Worm (Caenorhabditis elegans) whole organism, L3 larva: ENCODE measurements around the gene F14D2.11.

ENCODE experiments used
- R02D3.7 ChIP-seq: fragments of 150-350 bp; optimal IDR thresholded peaks from 2 replicates; lab custom pipeline; 2014; ENCODE audit warnings: missing biosample characterization, missing genetic modification characterization
- ama-1 ChIP-seq: fragments of 150-350 bp; optimal IDR thresholded peaks from 2 replicates; lab custom pipeline; 2018
- ceh-16 ChIP-seq: sonication (generic microtip); optimal IDR thresholded peaks from 2 replicates; lab custom pipeline; 2017; ENCODE audit warnings: missing biosample characterization, missing genetic modification characterization
- ceh-28 ChIP-seq: fragments of 150-350 bp; optimal IDR thresholded peaks from 2 replicates; lab custom pipeline; 2014; ENCODE audit warnings: missing biosample characterization, missing genetic modification reagents, missing genetic modification characterization
- ceh-9 ChIP-seq: sonication (generic microtip); optimal IDR thresholded peaks from 2 replicates; lab custom pipeline; 2018; ENCODE audit warnings: missing biosample characterization, missing genetic modification characterization
- egl-27 ChIP-seq: sonication (generic microtip); optimal IDR thresholded peaks from 4 replicates; lab custom pipeline; 2017; ENCODE audit warnings: missing biosample characterization, missing genetic modification reagents, missing genetic modification characterization
- egl-5 ChIP-seq: fragments of 150-350 bp; optimal IDR thresholded peaks from 2 replicates; lab custom pipeline; 2017; ENCODE audit warnings: missing biosample characterization, missing genetic modification reagents, missing genetic modification characterization, inconsistent platforms
- elt-1 ChIP-seq: fragments of 150-350 bp; optimal IDR thresholded peaks from 2 replicates; lab custom pipeline; 2014; ENCODE audit warnings: missing biosample characterization, missing genetic modification characterization
- fkh-10 ChIP-seq: sonication (generic microtip); optimal IDR thresholded peaks from 2 replicates; lab custom pipeline; 2017; ENCODE audit warnings: missing biosample characterization, missing genetic modification reagents, missing genetic modification characterization
- fkh-2 ChIP-seq: fragments of 150-350 bp; optimal IDR thresholded peaks from 2 replicates; lab custom pipeline; 2014; ENCODE audit warnings: missing biosample characterization, missing genetic modification reagents, missing genetic modification characterization
- fos-1 ChIP-seq: fragments of 150-350 bp; optimal IDR thresholded peaks from 2 replicates; lab custom pipeline; 2014; ENCODE audit warnings: missing biosample characterization, missing genetic modification characterization
- jun-1 ChIP-seq: fragments of 150-350 bp; optimal IDR thresholded peaks from 2 replicates; lab custom pipeline; 2014; ENCODE audit warnings: missing biosample characterization, missing genetic modification reagents, missing genetic modification characterization
- lin-15B ChIP-seq: fragments of 150-350 bp; optimal IDR thresholded peaks from 2 replicates; lab custom pipeline; 2014; ENCODE audit warnings: missing biosample characterization, missing genetic modification characterization
- lsy-12 ChIP-seq: sonication (generic microtip); optimal IDR thresholded peaks from 2 replicates; lab custom pipeline; 2016; ENCODE audit warnings: mild to moderate bottlenecking, missing genetic modification characterization, missing compliant biosample characterization
- mdl-1 ChIP-seq: fragments of 150-350 bp; optimal IDR thresholded peaks from 2 replicates; lab custom pipeline; 2014; ENCODE audit warnings: missing biosample characterization, missing genetic modification characterization
- mml-1 ChIP-seq: fragments of 150-350 bp; sonication (generic microtip); optimal IDR thresholded peaks from 3 replicates; lab custom pipeline; 2014; ENCODE audit warnings: missing biosample characterization, missing genetic modification characterization
- nfya-1 ChIP-seq: sonication (generic microtip); optimal IDR thresholded peaks from 2 replicates; lab custom pipeline; 2017; ENCODE audit warnings: missing genetic modification characterization, mild to moderate bottlenecking, missing compliant biosample characterization, antibody characterized with exemption, moderate library complexity; ENCODE audit not compliant: insufficient read depth
- nhr-11 ChIP-seq: fragments of 150-350 bp; optimal IDR thresholded peaks from 2 replicates; lab custom pipeline; 2014; ENCODE audit warnings: missing biosample characterization, missing genetic modification characterization
- nhr-12 ChIP-seq: fragments of 150-350 bp; optimal IDR thresholded peaks from 2 replicates; lab custom pipeline; 2014; ENCODE audit warnings: missing biosample characterization, missing genetic modification characterization
- nhr-23 ChIP-seq: fragments of 150-350 bp; optimal IDR thresholded peaks from 2 replicates; lab custom pipeline; 2014; ENCODE audit warnings: missing biosample characterization, missing genetic modification reagents, missing genetic modification characterization
- nhr-237 ChIP-seq: fragments of 150-350 bp; optimal IDR thresholded peaks from 2 replicates; lab custom pipeline; 2014; ENCODE audit warnings: missing biosample characterization, missing genetic modification characterization
- nhr-25 ChIP-seq: sonication (generic microtip); optimal IDR thresholded peaks from 2 replicates; lab custom pipeline; 2017; ENCODE audit warnings: missing biosample characterization, missing genetic modification characterization
- nhr-43 ChIP-seq: sonication (generic microtip); optimal IDR thresholded peaks from 2 replicates; lab custom pipeline; 2016; ENCODE audit warnings: mild to moderate bottlenecking, missing genetic modification characterization, missing compliant biosample characterization; ENCODE audit not compliant: poor library complexity, severe bottlenecking
- nhr-67 ChIP-seq: fragments of 150-350 bp; optimal IDR thresholded peaks from 2 replicates; lab custom pipeline; 2014; ENCODE audit warnings: missing biosample characterization, missing genetic modification characterization
- nhr-76 ChIP-seq: fragments of 150-350 bp; sonication (generic microtip); optimal IDR thresholded peaks from 5 replicates; lab custom pipeline; 2014; ENCODE audit warnings: missing biosample characterization, missing genetic modification characterization
- nhr-77 ChIP-seq: fragments of 150-350 bp; optimal IDR thresholded peaks from 2 replicates; lab custom pipeline; 2014; ENCODE audit warnings: missing biosample characterization, missing genetic modification characterization
- pha-4 ChIP-seq: fragments of 150-350 bp; optimal IDR thresholded peaks from 2 replicates; lab custom pipeline; 2014; ENCODE audit warnings: missing biosample characterization, missing genetic modification reagents, missing genetic modification characterization
- pqm-1 ChIP-seq: fragments of 150-350 bp; optimal IDR thresholded peaks from 2 replicates; lab custom pipeline; 2017; ENCODE audit warnings: missing biosample characterization, missing genetic modification characterization, inconsistent platforms
- sea-2 ChIP-seq: fragments of 150-350 bp; sonication (generic microtip); optimal IDR thresholded peaks from 4 replicates; lab custom pipeline; 2014; ENCODE audit warnings: missing biosample characterization, missing genetic modification reagents, missing genetic modification characterization
- skn-1 ChIP-seq: fragments of 150-350 bp; optimal IDR thresholded peaks from 2 replicates; lab custom pipeline; 2014; ENCODE audit warnings: missing biosample characterization, missing genetic modification characterization
- snpc-4 ChIP-seq: fragments of 150-350 bp; optimal IDR thresholded peaks from 2 replicates; lab custom pipeline; 2014; ENCODE audit warnings: missing biosample characterization, missing genetic modification characterization
- unc-39 ChIP-seq: sonication (generic microtip); optimal IDR thresholded peaks from 4 replicates; lab custom pipeline; 2017; ENCODE audit warnings: missing biosample characterization, missing genetic modification characterization
- unc-62 ChIP-seq: fragments of 150-350 bp; sonication (generic microtip); optimal IDR thresholded peaks from 4 replicates; lab custom pipeline; 2014; ENCODE audit warnings: missing biosample characterization, missing genetic modification reagents, missing genetic modification characterization
- zag-1 ChIP-seq: fragments of 150-350 bp; optimal IDR thresholded peaks from 2 replicates; lab custom pipeline; 2014; ENCODE audit warnings: missing biosample characterization, missing genetic modification characterization
- ztf-11 ChIP-seq: fragments of 150-350 bp; optimal IDR thresholded peaks from 2 replicates; lab custom pipeline; 2014; ENCODE audit warnings: missing biosample characterization, missing genetic modification characterization
- ztf-4 ChIP-seq: fragments of 150-350 bp; optimal IDR thresholded peaks from 2 replicates; lab custom pipeline; 2014; ENCODE audit warnings: missing biosample characterization, missing genetic modification characterization

The F14D2.11 gene

DNA sequence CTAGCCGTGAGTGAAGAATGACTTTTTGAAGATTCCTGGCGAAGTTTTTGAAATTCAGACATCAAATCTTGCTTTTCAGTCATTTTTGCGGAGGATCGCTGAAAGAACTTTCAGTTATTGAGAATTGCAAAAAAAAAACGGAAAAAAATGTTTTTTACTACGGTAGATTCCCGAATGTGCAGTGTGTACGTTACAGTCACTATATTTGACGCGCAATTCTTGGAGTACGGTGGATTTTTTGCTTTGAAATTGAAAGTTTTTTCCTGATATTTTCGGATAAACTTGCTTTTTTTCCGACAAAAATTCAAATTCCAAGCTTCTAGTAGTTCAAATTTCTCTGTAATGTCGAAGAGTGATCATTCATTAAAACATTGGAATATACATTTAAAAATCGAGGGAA, at the start of gene F14D2.11:
Gene F14D2.11 (minus strand): TSS at position 101 of the 400 bp plus-strand sequence.
- no peak for TF ChIP-seq mml-1 (tag; lab: Kevin White, UChicago)
- TF ChIP-seq pqm-1 (tag; lab: Kevin White, UChicago) = no peak
- no peak for TF ChIP-seq nhr-237 (tag; lab: Kevin White, UChicago)
- no peak for TF ChIP-seq unc-62
- TF ChIP-seq ceh-9 (tag; lab: Kevin White, UChicago) = no peak
- TF ChIP-seq nhr-25 (tag; lab: Kevin White, UChicago) = no peak
- TF ChIP-seq nhr-23 (tag; lab: Kevin White, UChicago) = no peak
- no peak for TF ChIP-seq jun-1 (tag; lab: Kevin White, UChicago)
- TF ChIP-seq R02D3.7 (tag; lab: Kevin White, UChicago) = no peak
- TF ChIP-seq nhr-43 (tag; lab: Kevin White, UChicago) = no peak
- no peak for TF ChIP-seq nhr-76
- no peak for TF ChIP-seq fos-1 (tag; lab: Kevin White, UChicago)
- TF ChIP-seq zag-1 (tag; lab: Kevin White, UChicago) = no peak

DNA sequence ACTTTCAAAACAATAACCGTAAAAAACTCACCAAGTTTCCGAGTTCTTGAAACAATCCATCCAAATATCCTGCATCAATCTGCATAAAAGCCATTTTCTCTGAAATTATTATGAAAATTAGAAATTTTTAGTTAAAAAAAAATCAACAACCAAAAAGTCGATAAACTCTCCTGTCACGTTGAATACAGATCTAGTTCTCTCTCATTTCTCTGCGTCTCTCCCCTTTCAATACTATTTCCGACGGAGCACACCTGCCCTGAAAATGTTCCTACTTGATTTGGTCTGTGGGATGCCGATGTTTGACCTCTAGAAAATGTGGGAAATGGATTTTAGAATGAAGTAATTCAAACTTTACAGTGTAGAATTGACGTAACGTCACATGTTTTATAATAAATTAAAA, 45.6 kb upstream of the F14D2.11 start, which contains the start of gene T06D4.6:
Gene T06D4.6 (minus strand): TSS at position 101 of the 400 bp plus-strand sequence.
- TF ChIP-seq egl-27 (tag; lab: Kevin White, UChicago) (no peak), lsy-12 (no peak), nhr-43 (tag; lab: Kevin White, UChicago) (no peak), nhr-11 (no peak), nhr-77 (tag; lab: Kevin White, UChicago) (no peak), nhr-76 (no peak), ztf-11 (no peak), ceh-28 (tag; lab: Kevin White, UChicago) (no peak), mml-1 (tag; lab: Kevin White, UChicago) (no peak), ceh-16 (tag; lab: Kevin White, UChicago) (no peak), nhr-23 (tag; lab: Kevin White, UChicago) (no peak), zag-1 (tag; lab: Kevin White, UChicago) (no peak), mdl-1 (no peak), nhr-237 (tag; lab: Kevin White, UChicago) (no peak), fkh-2 (tag; lab: Kevin White, UChicago) (no peak)

DNA sequence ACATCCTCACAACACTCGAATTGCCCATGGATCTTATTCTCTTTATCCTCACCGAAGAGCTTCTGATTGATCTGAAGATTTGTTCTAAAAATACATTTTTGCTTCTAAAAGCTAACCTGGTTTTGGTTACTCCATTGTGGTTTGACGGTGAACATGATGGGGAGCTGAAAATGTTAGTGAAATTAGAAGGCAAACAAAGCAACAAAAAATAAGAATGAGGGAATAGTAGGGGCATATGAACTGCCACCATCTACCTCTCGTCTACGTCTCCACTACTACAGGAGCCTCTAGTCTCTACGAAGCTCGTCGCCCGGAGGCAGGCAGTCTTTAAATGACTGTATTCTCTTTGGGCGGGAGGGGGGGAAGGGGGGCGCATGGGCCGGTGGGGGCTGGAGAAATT, 43.8 kb upstream of the F14D2.11 start, which contains the start of gene T06D4.2:
Gene T06D4.2 (minus strand): TSS at position 170 of the 400 bp plus-strand sequence.
- TF ChIP-seq nhr-43 (tag; lab: Kevin White, UChicago) (no peak), ama-1 (lab: Kevin White, UChicago) (no peak), lsy-12 (no peak), nhr-76 (no peak), snpc-4 (tag; lab: Kevin White, UChicago) (no peak), egl-5 (tag; lab: Kevin White, UChicago) (no peak), nfya-1 (tag; lab: Kevin White, UChicago) (no peak), unc-62 (no peak), ceh-16 (tag; lab: Kevin White, UChicago) (no peak), ztf-4 (tag; lab: Kevin White, UChicago) (no peak), mml-1 (tag; lab: Kevin White, UChicago) (no peak), elt-1 (tag; lab: Kevin White, UChicago) (no peak), sea-2 (no peak), unc-39 (tag; lab: Kevin White, UChicago) (no peak)

DNA sequence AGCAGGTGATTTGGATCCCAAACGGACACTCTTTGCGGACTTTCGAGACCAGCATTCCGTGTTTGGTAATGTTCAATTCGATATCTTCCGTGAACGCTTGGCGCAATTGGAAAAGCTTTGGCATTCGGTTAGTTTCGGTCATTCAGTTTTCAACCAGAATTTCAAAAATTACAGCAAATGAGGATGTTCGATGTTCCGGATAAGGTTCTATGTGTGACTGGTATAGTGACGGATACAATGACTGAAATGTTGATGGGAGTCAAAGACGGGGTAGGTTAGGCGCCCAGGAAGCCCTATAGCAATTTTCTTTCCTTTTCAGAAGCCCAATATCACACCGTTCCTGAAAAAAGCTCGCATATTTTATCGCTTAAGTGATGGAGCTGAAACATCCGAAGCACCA, 41.2 kb upstream of the F14D2.11 start:
- TF ChIP-seq mdl-1 (no peak), nhr-237 (tag; lab: Kevin White, UChicago) (no peak), elt-1 (tag; lab: Kevin White, UChicago) (no peak), skn-1 (tag; lab: Kevin White, UChicago) (no peak), nhr-25 (tag; lab: Kevin White, UChicago) (no peak), lsy-12 (no peak), nhr-43 (tag; lab: Kevin White, UChicago) (no peak)
- TF ChIP-seq, all 47 proteins: peak for 0

DNA sequence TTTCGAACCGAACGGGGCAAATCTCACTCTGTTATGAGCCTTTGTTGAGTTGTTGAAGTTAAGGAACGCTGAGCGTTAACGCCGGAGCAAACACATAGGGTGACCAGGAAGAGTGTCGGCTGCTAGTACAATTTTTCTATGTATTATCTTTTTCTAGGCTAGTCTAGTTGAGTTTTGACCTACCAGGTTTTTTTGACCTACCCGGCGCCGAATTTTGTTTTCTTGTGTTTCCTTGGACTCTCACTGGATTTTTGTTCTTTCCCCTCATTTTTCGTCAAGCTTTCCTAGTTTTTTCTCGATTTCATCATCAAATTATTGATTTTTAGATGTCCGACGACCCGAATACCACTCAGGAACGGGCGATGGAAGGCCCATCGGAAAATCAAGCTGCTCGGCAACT, 39.6 kb upstream of the F14D2.11 start, which contains the start of gene T06D4.1:
Gene T06D4.1 (plus strand): TSS at position 321 of the 400 bp plus-strand sequence.
- no peak for TF ChIP-seq nhr-77 (tag; lab: Kevin White, UChicago)
- TF ChIP-seq skn-1 (tag; lab: Kevin White, UChicago) = no peak
- no peak for TF ChIP-seq zag-1 (tag; lab: Kevin White, UChicago)
- no peak for TF ChIP-seq ztf-11
- no peak for TF ChIP-seq lin-15B (tag; lab: Kevin White, UChicago)
- no peak for TF ChIP-seq pha-4
- TF ChIP-seq nhr-67 = no peak
- TF ChIP-seq pqm-1 (tag; lab: Kevin White, UChicago) = no peak
- no peak for TF ChIP-seq nhr-12
- TF ChIP-seq elt-1 (tag; lab: Kevin White, UChicago) = no peak
- no peak for TF ChIP-seq ceh-28 (tag; lab: Kevin White, UChicago)
- TF ChIP-seq lsy-12 = no peak
- no peak for TF ChIP-seq unc-62
- no peak for TF ChIP-seq nhr-25 (tag; lab: Kevin White, UChicago)
- no peak for TF ChIP-seq snpc-4 (tag; lab: Kevin White, UChicago)
- no peak for TF ChIP-seq fkh-10
